Fruit fly (Drosophila melanogaster) whole organism, prepupa: Measurements from ENCODE around the gene CG15368.

Experiments used
- CG11902 ChIP-seq: fragments of 200-800 bp; sonication (Bioruptor generic); optimal IDR thresholded peaks from 3 replicates; lab custom pipeline; 2016; ENCODE audit warnings: missing biosample characterization, missing genetic modification characterization
- CG3919 ChIP-seq: fragments of 200-800 bp; sonication (Bioruptor generic); optimal IDR thresholded peaks from 3 replicates; lab custom pipeline; 2016; ENCODE audit warnings: missing biosample characterization, missing genetic modification characterization
- CG6808 ChIP-seq: fragments of 200-800 bp; sonication (Bioruptor generic); optimal IDR thresholded peaks from 3 replicates; lab custom pipeline; 2017; ENCODE audit warnings: missing biosample characterization, missing genetic modification characterization, mild to moderate bottlenecking, moderate library complexity, missing genetic modification reagents
- CG8119 ChIP-seq: fragments of 200-800 bp; sonication (Bioruptor generic); IDR thresholded peaks from 3 replicates; pipeline ENCODE4 v1.3.6; 2022; ENCODE audit warnings: missing biosample characterization, missing genetic modification characterization
- CG9139 ChIP-seq: fragments of 200-800 bp; sonication (Bioruptor generic); optimal IDR thresholded peaks from 3 replicates; lab custom pipeline; 2017; ENCODE audit warnings: missing biosample characterization, mild to moderate bottlenecking, missing genetic modification characterization
- Eip75B ChIP-seq: fragments of 200-800 bp; sonication (Bioruptor generic); optimal IDR thresholded peaks from 3 replicates; lab custom pipeline; 2016; ENCODE audit warnings: missing biosample characterization, missing genetic modification characterization
- achi ChIP-seq: fragments of 200-800 bp; sonication (Bioruptor generic); optimal IDR thresholded peaks from 3 replicates; lab custom pipeline; 2016; ENCODE audit warnings: missing biosample characterization, missing genetic modification characterization
- esn ChIP-seq: fragments of 200-800 bp; sonication (Bioruptor generic); optimal IDR thresholded peaks from 2 replicates; lab custom pipeline; 2016; ENCODE audit warnings: missing biosample characterization, mild to moderate bottlenecking, missing genetic modification characterization, moderate library complexity
- topi ChIP-seq: fragments of 200-800 bp; sonication (Bioruptor generic); optimal IDR thresholded peaks from 3 replicates; lab custom pipeline; 2016; ENCODE audit warnings: missing biosample characterization, missing genetic modification characterization

dm6 chrX:9168273-9168672 lies 47.3 kb upstream of the CG15368 start:
- TF ChIP-seq CG8119 (GFP tag; lab: Robert Waterston, UW): no peak
- no peak for TF ChIP-seq CG3919 (GFP tag; lab: Kevin White, UChicago)
- no peak for TF ChIP-seq achi (GFP tag; lab: Kevin White, UChicago)
- no peak for TF ChIP-seq Eip75B (GFP tag; lab: Kevin White, UChicago)
- TF ChIP-seq CG9139 (GFP tag; lab: Kevin White, UChicago): no peak
- no peak for TF ChIP-seq CG11902 (GFP tag; lab: Kevin White, UChicago)
- TF ChIP-seq CG6808 (GFP tag; lab: Kevin White, UChicago): no peak
- TF ChIP-seq esn (GFP tag; lab: Kevin White, UChicago): no peak
- TF ChIP-seq topi (GFP tag; lab: Kevin White, UChicago): no peak
